Worm (Caenorhabditis elegans) whole organism, L4 larva: Measurements from ENCODE around the gene C34B4.5.

Source experiments
- D1046.2 ChIP-seq: fragments of 200-800 bp; sonication (Bioruptor generic); IDR thresholded peaks from 2 replicates; pipeline ENCODE4 v1.3.6; 2022; ENCODE audit warnings: missing genetic modification characterization, missing compliant biosample characterization
- F49E8.2 ChIP-seq: sonication (generic microtip); optimal IDR thresholded peaks from 2 replicates; lab custom pipeline; 2016; ENCODE audit warnings: missing compliant biosample characterization, mild to moderate bottlenecking, missing genetic modification characterization, borderline replicate concordance
- T20F7.1 ChIP-seq: fragments of 200-800 bp; sonication (Bioruptor generic); optimal IDR thresholded peaks from 2 replicates; lab custom pipeline; 2018; ENCODE audit warnings: mild to moderate bottlenecking, missing genetic modification characterization, missing compliant biosample characterization
- T26A8.4 ChIP-seq: fragments of 200-800 bp; sonication (Bioruptor generic); IDR thresholded peaks from 2 replicates; pipeline ENCODE4 v1.3.6; 2022; ENCODE audit warnings: missing genetic modification characterization, missing compliant biosample characterization
- Y5F2A.4 ChIP-seq: fragments of 200-800 bp; sonication (Bioruptor generic); optimal IDR thresholded peaks from 2 replicates; lab custom pipeline; 2018; ENCODE audit warnings: mild to moderate bottlenecking, missing genetic modification characterization, missing compliant biosample characterization
- Y75B8A.6 ChIP-seq: fragments of 200-800 bp; sonication (Bioruptor generic); IDR thresholded peaks from 2 replicates; pipeline ENCODE4 v1.3.6; 2022; ENCODE audit warnings: missing genetic modification reagents, missing genetic modification characterization, missing compliant biosample characterization
- ZK337.2 ChIP-seq: fragments of 200-800 bp; sonication (Bioruptor generic); IDR thresholded peaks from 2 replicates; pipeline ENCODE4 v1.3.6; 2022; ENCODE audit warnings: missing genetic modification reagents, missing genetic modification characterization, missing compliant biosample characterization
- aha-1 ChIP-seq: fragments of 150-350 bp; peaks from one replicate; lab custom pipeline; 2014; ENCODE audit warnings: missing biosample characterization, missing genetic modification characterization
- ama-1 ChIP-seq: fragments of 150-350 bp; optimal IDR thresholded peaks from 2 replicates; lab custom pipeline; 2014; ENCODE audit warnings: inconsistent platforms, mixed read lengths
- ceh-20 ChIP-seq: fragments of 200-800 bp; sonication (Bioruptor generic); IDR thresholded peaks from 2 replicates; pipeline ENCODE4 v1.3.6; 2022; ENCODE audit warnings: missing genetic modification reagents, missing genetic modification characterization, missing compliant biosample characterization
- ceh-28 ChIP-seq: fragments of 150-350 bp; optimal IDR thresholded peaks from 2 replicates; lab custom pipeline; 2014; ENCODE audit warnings: missing biosample characterization, missing genetic modification reagents, missing genetic modification characterization
- ceh-32 ChIP-seq: sonication (generic microtip); optimal IDR thresholded peaks from 2 replicates; lab custom pipeline; 2016; ENCODE audit warnings: mild to moderate bottlenecking, missing genetic modification characterization, missing compliant biosample characterization; ENCODE audit not compliant: poor library complexity
- ceh-44 ChIP-seq: fragments of 200-800 bp; sonication (Bioruptor generic); IDR thresholded peaks from 2 replicates; pipeline ENCODE4 v1.3.6; 2022; ENCODE audit warnings: missing genetic modification reagents, missing genetic modification characterization, missing compliant biosample characterization
- ceh-82 ChIP-seq: sonication (generic microtip); optimal IDR thresholded peaks from 2 replicates; lab custom pipeline; 2017; ENCODE audit warnings: missing biosample characterization, missing genetic modification characterization
- daf-12 ChIP-seq: fragments of 150-350 bp; optimal IDR thresholded peaks from 2 replicates; lab custom pipeline; 2014; ENCODE audit warnings: missing biosample characterization, missing genetic modification reagents, missing genetic modification characterization
- daf-19 ChIP-seq: fragments of 200-800 bp; sonication (Bioruptor generic); conservative IDR thresholded peaks from 2 replicates; pipeline ENCODE4 v1.3.6; 2022; ENCODE audit warnings: missing genetic modification characterization, missing compliant biosample characterization
- daf-8 ChIP-seq: fragments of 200-800 bp; sonication (Bioruptor generic); IDR thresholded peaks from 2 replicates; pipeline ENCODE4 v1.3.6; 2022; ENCODE audit warnings: missing genetic modification characterization, missing compliant biosample characterization
- dmd-8 ChIP-seq: fragments of 200-800 bp; sonication (Bioruptor generic); IDR thresholded peaks from 2 replicates; pipeline ENCODE4 v1.3.6; 2022; ENCODE audit warnings: missing genetic modification characterization, missing compliant biosample characterization
- dmd-9 ChIP-seq: fragments of 200-800 bp; sonication (Bioruptor generic); IDR thresholded peaks from 2 replicates; pipeline ENCODE4 v1.3.6; 2022; ENCODE audit warnings: missing genetic modification reagents, missing genetic modification characterization, missing compliant biosample characterization
- dve-1 ChIP-seq: sonication (generic microtip); optimal IDR thresholded peaks from 2 replicates; lab custom pipeline; 2017; ENCODE audit warnings: antibody characterized with exemption, mild to moderate bottlenecking, missing genetic modification characterization, missing compliant biosample characterization; ENCODE audit not compliant: insufficient read depth
- egl-43 ChIP-seq: fragments of 200-800 bp; sonication (Bioruptor generic); IDR thresholded peaks from 2 replicates; pipeline ENCODE4 v1.3.6; 2022; ENCODE audit warnings: missing genetic modification reagents, missing genetic modification characterization, missing compliant biosample characterization
- fkh-10 ChIP-seq: fragments of 150-350 bp; optimal IDR thresholded peaks from 2 replicates; lab custom pipeline; 2014; ENCODE audit warnings: missing biosample characterization, missing genetic modification reagents, missing genetic modification characterization
- fos-1 ChIP-seq: fragments of 150-350 bp; optimal IDR thresholded peaks from 2 replicates; lab custom pipeline; 2014; ENCODE audit warnings: missing biosample characterization, missing genetic modification characterization
- gei-8 ChIP-seq: fragments of 200-800 bp; sonication (Bioruptor generic); optimal IDR thresholded peaks from 2 replicates; lab custom pipeline; 2018; ENCODE audit warnings: mild to moderate bottlenecking, missing genetic modification characterization, missing compliant biosample characterization
- hlh-30 ChIP-seq: sonication (generic microtip); optimal IDR thresholded peaks from 2 replicates; lab custom pipeline; 2017; ENCODE audit warnings: antibody characterized with exemption, mild to moderate bottlenecking, missing genetic modification characterization, missing compliant biosample characterization; ENCODE audit not compliant: insufficient read depth
- lin-13 ChIP-seq: fragments of 150-350 bp; optimal IDR thresholded peaks from 2 replicates; lab custom pipeline; 2014; ENCODE audit warnings: missing biosample characterization, missing genetic modification reagents, missing genetic modification characterization
- lin-38 ChIP-seq: fragments of 200-800 bp; sonication (Bioruptor generic); IDR thresholded peaks from 2 replicates; pipeline ENCODE4 v1.3.6; 2022; ENCODE audit warnings: missing genetic modification reagents, missing genetic modification characterization, missing compliant biosample characterization
- lsy-2 ChIP-seq, 2 experiments: fragments of 150-350 bp in 1 of 2; sonication (generic microtip) in 1 of 2; optimal IDR thresholded peaks; 2 replicates each; lab custom pipeline; 2014 to 2017; ENCODE audit warnings: missing biosample characterization in 2 of 2, missing genetic modification characterization in 2 of 2
- madf-5 ChIP-seq, 2 experiments: fragments of 200-800 bp; sonication (Bioruptor generic); IDR thresholded peaks; 2 replicates each; pipeline ENCODE4 v1.3.6; 2022; ENCODE audit warnings: missing compliant biosample characterization in 2 of 2, missing genetic modification characterization in 2 of 2
- mdl-1 ChIP-seq, 2 experiments: fragments of 150-350 bp in 1 of 2; sonication (generic microtip) in 1 of 2; optimal IDR thresholded peaks; 2 replicates each; lab custom pipeline; 2014 to 2017; ENCODE audit warnings: missing biosample characterization in 2 of 2, missing genetic modification characterization in 2 of 2
- mes-2 ChIP-seq: sonication (generic microtip); optimal IDR thresholded peaks from 2 replicates; lab custom pipeline; 2016; ENCODE audit warnings: missing genotype, mild to moderate bottlenecking, missing genetic modification characterization, missing compliant biosample characterization; ENCODE audit not compliant: poor library complexity, severe bottlenecking
- nhr-10 ChIP-seq: fragments of 150-350 bp; optimal IDR thresholded peaks from 2 replicates; lab custom pipeline; 2014; ENCODE audit warnings: missing biosample characterization, missing genetic modification characterization
- nhr-102 ChIP-seq: sonication (generic microtip); optimal IDR thresholded peaks from 2 replicates; lab custom pipeline; 2016; ENCODE audit warnings: mild to moderate bottlenecking, missing genetic modification characterization, moderate library complexity, missing compliant biosample characterization
- nhr-237 ChIP-seq: sonication (generic microtip); optimal IDR thresholded peaks from 2 replicates; lab custom pipeline; 2017; ENCODE audit warnings: missing biosample characterization, missing genetic modification characterization
- nhr-28 ChIP-seq: fragments of 150-350 bp; optimal IDR thresholded peaks from 2 replicates; lab custom pipeline; 2014; ENCODE audit warnings: missing biosample characterization, missing genetic modification characterization
- nhr-41 ChIP-seq: fragments of 200-800 bp; sonication (Bioruptor generic); IDR thresholded peaks from 2 replicates; pipeline ENCODE4 v1.3.6; 2022; ENCODE audit warnings: missing genetic modification reagents, missing genetic modification characterization, missing compliant biosample characterization
- nhr-48 ChIP-seq: sonication (generic microtip); optimal IDR thresholded peaks from 2 replicates; lab custom pipeline; 2016; ENCODE audit warnings: mild to moderate bottlenecking, missing genetic modification characterization, missing compliant biosample characterization
- nhr-76 ChIP-seq: fragments of 150-350 bp; optimal IDR thresholded peaks from 2 replicates; lab custom pipeline; 2014; ENCODE audit warnings: missing biosample characterization, missing genetic modification characterization
- nhr-77 ChIP-seq: fragments of 150-350 bp; optimal IDR thresholded peaks from 2 replicates; lab custom pipeline; 2014; ENCODE audit warnings: missing biosample characterization, missing genetic modification characterization
- pha-4 ChIP-seq, 2 experiments: fragments of 150-350 bp in 1 of 2; fragments of 200-800 bp in 1 of 2; sonication (Bioruptor generic) in 1 of 2; IDR thresholded peaks in 1 of 2; optimal IDR thresholded peaks in 1 of 2; 2 replicates each; pipeline versions ENCODE4 v1.3.6 to Lab custom; 2014 to 2022; ENCODE audit warnings: missing genetic modification characterization in 2 of 2, missing genetic modification reagents in 2 of 2, missing biosample characterization in 1 of 2, missing compliant biosample characterization in 1 of 2
- pqm-1 ChIP-seq: sonication (generic microtip); optimal IDR thresholded peaks from 2 replicates; lab custom pipeline; 2017; ENCODE audit warnings: missing biosample characterization, missing genetic modification characterization
- rbr-2 ChIP-seq: sonication (generic microtip); optimal IDR thresholded peaks from 2 replicates; lab custom pipeline; 2016; ENCODE audit warnings: missing genotype, missing genetic modification characterization, missing compliant biosample characterization
- saeg-2 ChIP-seq: fragments of 200-800 bp; sonication (Bioruptor generic); IDR thresholded peaks from 2 replicates; pipeline ENCODE4 v1.3.6; 2022; ENCODE audit warnings: missing genetic modification reagents, missing genetic modification characterization, missing compliant biosample characterization
- spr-1 ChIP-seq: sonication (generic microtip); optimal IDR thresholded peaks from 2 replicates; lab custom pipeline; 2016; ENCODE audit warnings: mild to moderate bottlenecking, missing genetic modification characterization, missing compliant biosample characterization
- tra-1 ChIP-seq: fragments of 200-800 bp; sonication (Bioruptor generic); IDR thresholded peaks from 2 replicates; pipeline ENCODE4 v1.3.6; 2022; ENCODE audit warnings: missing genetic modification reagents, missing genetic modification characterization, missing compliant biosample characterization
- unc-39 ChIP-seq: sonication (generic microtip); optimal IDR thresholded peaks from 2 replicates; lab custom pipeline; 2017; ENCODE audit warnings: missing biosample characterization, missing genetic modification characterization
- unc-62 ChIP-seq, 3 experiments: fragments of 150-350 bp in 1 of 3; sonication (generic microtip); optimal IDR thresholded peaks in 2 of 3; peaks in 1 of 3; 1 replicate in 1 of 3; 2 replicates in 2 of 3; lab custom pipeline; 2014 to 2017; ENCODE audit warnings: missing biosample characterization in 3 of 3, missing genetic modification characterization in 3 of 3, missing genetic modification reagents in 3 of 3, missing genotype in 1 of 3
- vab-7 ChIP-seq: fragments of 200-800 bp; sonication (Bioruptor generic); IDR thresholded peaks from 2 replicates; pipeline ENCODE4 v1.3.6; 2022; ENCODE audit warnings: missing genetic modification reagents, missing genetic modification characterization, missing compliant biosample characterization
- zag-1 ChIP-seq: fragments of 150-350 bp; optimal IDR thresholded peaks from 2 replicates; lab custom pipeline; 2014; ENCODE audit warnings: missing biosample characterization, missing genetic modification characterization
- zip-11 ChIP-seq: fragments of 200-800 bp; sonication (Bioruptor generic); IDR thresholded peaks from 2 replicates; pipeline ENCODE4 v1.3.6; 2022; ENCODE audit warnings: missing genetic modification characterization, missing compliant biosample characterization

Gene C34B4.5

DNA sequence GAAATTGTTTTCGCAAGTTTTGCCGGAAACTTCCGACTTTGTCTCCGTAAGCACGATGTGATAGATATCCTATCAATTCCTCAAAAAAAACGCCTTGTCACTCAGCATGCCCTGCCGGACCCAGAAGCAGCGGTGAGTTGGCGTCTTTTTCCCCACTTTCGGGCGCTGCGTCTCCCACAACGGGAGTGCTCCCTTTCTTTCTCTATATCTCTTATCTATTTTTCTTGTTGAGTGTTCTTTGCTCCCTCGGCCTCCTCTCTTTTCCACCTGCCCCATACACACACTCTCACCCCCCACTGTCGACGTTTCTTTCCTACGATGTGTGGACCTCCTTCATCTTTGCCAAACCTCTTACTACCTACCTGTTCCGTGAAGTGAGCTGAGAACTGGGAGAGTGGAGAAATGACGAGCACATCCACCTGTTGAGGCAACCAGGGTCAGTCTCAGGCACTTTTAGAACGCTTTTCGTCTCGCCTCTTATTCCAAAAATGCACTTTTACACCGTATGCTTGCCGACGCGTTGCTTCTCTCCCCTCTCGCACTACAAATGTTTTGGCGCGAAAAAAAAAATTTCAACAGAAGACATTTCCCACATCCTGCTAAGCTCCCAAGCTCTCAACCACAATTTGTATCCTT is 9.7 kb upstream of the C34B4.5 start (continued):
- TF ChIP-seq daf-12 (tag; lab: Kevin White, UChicago) (no peak), dmd-8 (GFP tag; lab: Robert Waterston, UW) (no peak), F49E8.2 (tag; lab: Kevin White, UChicago) (no peak), aha-1 (tag; lab: Kevin White, UChicago) (peak; percentile 94), nhr-10 (tag; lab: Kevin White, UChicago) (peak; percentile 78), zip-11 (GFP tag; lab: Robert Waterston, UW) (no peak), daf-8 (no peak), lin-38 (GFP tag; lab: Robert Waterston, UW) (peak; percentile 64), egl-43 (GFP tag; lab: Robert Waterston, UW) (peak; percentile 74), ZK337.2 (GFP tag; lab: Robert Waterston, UW) (no peak), lin-13 (no peak), zag-1 (no peak), unc-39 (no peak), fkh-10 (GFP tag; lab: Kevin White, UChicago) (no peak), mdl-1 (tag; optimal IDR thresholded peaks at IDR 0.05; lab: Kevin White, UChicago) (peak; percentile 7 to 59), spr-1 (peak; percentile 46), T20F7.1 (GFP tag; lab: Kevin White, UChicago) (peak; percentile 52), Y75B8A.6 (GFP tag; lab: Robert Waterston, UW) (no peak), pqm-1 (tag; lab: Kevin White, UChicago) (no peak), nhr-77 (tag; lab: Kevin White, UChicago) (peak; percentile 59), ceh-32 (no peak), daf-19 (GFP tag; lab: Robert Waterston, UW) (no peak), ceh-28 (tag; lab: Kevin White, UChicago) (peak; percentile 12), madf-5 (GFP tag; IDR thresholded peaks at IDR 0.05; lab: Robert Waterston, UW) (no peak), ama-1 (peak; percentile 40), mes-2 (peak; percentile 50), dmd-9 (GFP tag; lab: Robert Waterston, UW) (no peak), D1046.2 (GFP tag; lab: Robert Waterston, UW) (0 out of 2 replicates have a peak, but pooled peaks have one; percentile 7), nhr-102 (tag; lab: Kevin White, UChicago) (peak; percentile 19), fos-1 (tag; lab: Kevin White, UChicago) (no peak), unc-62 (GFP tag; optimal IDR thresholded peaks at IDR 0.05 in 1 of 2; lab: Kevin White, UChicago) (peak in 1 of 2 experiments; percentile 98), unc-62 (tag; optimal IDR thresholded peaks at IDR 0.05; lab: Kevin White, UChicago) (no peak), tra-1 (GFP tag; lab: Robert Waterston, UW) (peak; percentile 73), hlh-30 (tag; lab: Kevin White, UChicago) (peak; percentile 71), nhr-76 (tag; lab: Kevin White, UChicago) (no peak), dve-1 (peak; percentile 45), nhr-28 (peak; percentile 57), pha-4 (GFP tag; IDR thresholded peaks at IDR 0.05; lab: Robert Waterston, UW) (peak; percentile 47; the same call in 1 of the 2 replicates), pha-4 (tag; optimal IDR thresholded peaks at IDR 0.05; lab: Kevin White, UChicago) (no peak), ceh-20 (GFP tag; lab: Robert Waterston, UW) (peak; percentile 90), ceh-44 (GFP tag; lab: Robert Waterston, UW) (no peak), gei-8 (GFP tag; lab: Kevin White, UChicago) (no peak), vab-7 (no peak), ceh-82 (tag; lab: Kevin White, UChicago) (no peak), nhr-237 (tag; lab: Kevin White, UChicago) (no peak), T26A8.4 (GFP tag; lab: Robert Waterston, UW) (peak; percentile 70; the same call in 1 of the 2 replicates), Y5F2A.4 (GFP tag; lab: Kevin White, UChicago) (no peak), rbr-2 (peak; percentile 67), nhr-48 (peak; percentile 11), lsy-2 (tag; optimal IDR thresholded peaks at IDR 0.05; lab: Kevin White, UChicago) (peak; percentile 37 to 72), saeg-2 (peak; percentile 85), nhr-41 (GFP tag; lab: Robert Waterston, UW) (no peak)
